Worm (Caenorhabditis elegans): Measurements from ENCODE around the gene C49F8.15.
A peak's percentile ranks its signal among the peaks of the same experiment; 100 is the strongest.

The C49F8.15 gene

ce11 chrX:13318316-13318715, 44.1 kb downstream of the C49F8.15 start:
- TF ChIP-seq vab-15 (tag; optimal IDR thresholded peaks at IDR 0.05), result no peak
- TF ChIP-seq nhr-85 (tag), result no peak
- TF ChIP-seq mef-2 (tag; optimal IDR thresholded peaks at IDR 0.05), result no peak
- no peak for TF ChIP-seq nhr-12 (tag; optimal IDR thresholded peaks at IDR 0.05)
- no peak for TF ChIP-seq ceh-82 (tag; optimal IDR thresholded peaks at IDR 0.05)
- no peak for TF ChIP-seq hlh-17 (GFP tag; optimal IDR thresholded peaks at IDR 0.05; ENCODE audit: borderline replicate concordance)
- peak; percentile 5 for TF ChIP-seq dsc-1 (tag; optimal IDR thresholded peaks at IDR 0.05)
- no peak for TF ChIP-seq efl-3 (GFP tag; optimal IDR thresholded peaks at IDR 0.05)
- TF ChIP-seq unc-130 (tag; optimal IDR thresholded peaks at IDR 0.05), result peak; percentile 58
- no peak for TF ChIP-seq nhr-76 (tag; optimal IDR thresholded peaks at IDR 0.05)
- TF ChIP-seq tbx-2 (tag; optimal IDR thresholded peaks at IDR 0.05), result no peak
- TF ChIP-seq irx-1 (tag; optimal IDR thresholded peaks at IDR 0.05), result no peak
- TF ChIP-seq pax-3 (tag; optimal IDR thresholded peaks at IDR 0.05), result no peak
- no peak for TF ChIP-seq C04F5.9 (tag; optimal IDR thresholded peaks at IDR 0.05)
- no peak for TF ChIP-seq mep-1 (tag; optimal IDR thresholded peaks at IDR 0.05)
- no peak for TF ChIP-seq fkh-10 (GFP tag; optimal IDR thresholded peaks at IDR 0.05)
- TF ChIP-seq lsy-2 (tag; optimal IDR thresholded peaks at IDR 0.05), result no peak
- peak; percentile 54 for TF ChIP-seq nhr-71 (tag; optimal IDR thresholded peaks at IDR 0.05)
- TF ChIP-seq pqm-1 (tag; optimal IDR thresholded peaks at IDR 0.05), result no peak
- no peak for TF ChIP-seq unc-86 (tag; optimal IDR thresholded peaks at IDR 0.05)
- TF ChIP-seq lin-39 (tag; optimal IDR thresholded peaks at IDR 0.05), result no peak
- TF ChIP-seq swsn-7 (tag; optimal IDR thresholded peaks at IDR 0.05), result no peak
- no peak for TF ChIP-seq nhr-28 (tag; optimal IDR thresholded peaks at IDR 0.05)
- TF ChIP-seq nhr-84 (tag; optimal IDR thresholded peaks at IDR 0.05), result no peak
- no peak for TF ChIP-seq ceh-8 (GFP tag; optimal IDR thresholded peaks at IDR 0.05)
- no peak for TF ChIP-seq ceh-63 (GFP tag; optimal IDR thresholded peaks at IDR 0.05)
- no peak for TF ChIP-seq ceh-88 (GFP tag; IDR thresholded peaks at IDR 0.05)
- no peak for TF ChIP-seq sptf-1 (tag; optimal IDR thresholded peaks at IDR 0.05)
- TF ChIP-seq snu-23 (GFP tag; optimal IDR thresholded peaks at IDR 0.05), result peak; percentile 7
- TF ChIP-seq lin-14 (GFP tag; optimal IDR thresholded peaks at IDR 0.05), result peak; percentile 42
- TF ChIP-seq zip-4 (GFP tag; optimal IDR thresholded peaks at IDR 0.05), result no peak
- peak; percentile 43 for TF ChIP-seq nhr-19 (GFP tag; conservative IDR thresholded peaks at IDR 0.05)
- TF ChIP-seq nhr-77 (tag; optimal IDR thresholded peaks at IDR 0.05), result no peak
- TF ChIP-seq nhr-11 (tag; optimal IDR thresholded peaks at IDR 0.05), result no peak
- TF ChIP-seq elt-3 (tag; optimal IDR thresholded peaks at IDR 0.05), result no peak
- peak; percentile 47 for TF ChIP-seq rnt-1 (tag; optimal IDR thresholded peaks at IDR 0.05)
- no peak for TF ChIP-seq C34B4.2 (tag; optimal IDR thresholded peaks at IDR 0.05)
- no peak for TF ChIP-seq egl-13 (tag; optimal IDR thresholded peaks at IDR 0.05)
- TF ChIP-seq lin-15B (tag; optimal IDR thresholded peaks at IDR 0.05), result no peak
- peak; percentile 31 for TF ChIP-seq nhr-20 (tag; optimal IDR thresholded peaks at IDR 0.05)
- TF ChIP-seq lir-3 (tag; optimal IDR thresholded peaks at IDR 0.05; ENCODE audit: poor library complexity), result no peak
- no peak for TF ChIP-seq C16A3.4 (tag; optimal IDR thresholded peaks at IDR 0.05)
- no peak for TF ChIP-seq ets-5 (GFP tag; IDR thresholded peaks at IDR 0.05)
- TF ChIP-seq fkh-8 (tag; optimal IDR thresholded peaks at IDR 0.05), result no peak
- no peak for TF ChIP-seq unc-98 (GFP tag; IDR thresholded peaks at IDR 0.05)
- no peak for TF ChIP-seq hpl-2 (GFP tag; optimal IDR thresholded peaks at IDR 0.05)
- TF ChIP-seq fos-1 (tag; optimal IDR thresholded peaks at IDR 0.05), result no peak
- no peak for TF ChIP-seq blmp-1 (tag; optimal IDR thresholded peaks at IDR 0.05)
- no peak for TF ChIP-seq xbp-1 (tag; optimal IDR thresholded peaks at IDR 0.05)
- TF ChIP-seq mdl-1 (tag; optimal IDR thresholded peaks at IDR 0.05), result peak in 1 of 2 experiments; percentile 27
- TF ChIP-seq ceh-90 (tag; optimal IDR thresholded peaks at IDR 0.05), result no peak
- TF ChIP-seq sup-37 (GFP tag; optimal IDR thresholded peaks at IDR 0.05), result no peak
- no peak for TF ChIP-seq nhr-237 (tag; optimal IDR thresholded peaks at IDR 0.05)
- TF ChIP-seq dpl-1 (GFP tag; optimal IDR thresholded peaks at IDR 0.05), result no peak
